Fruit fly (Drosophila melanogaster) whole organism, pupa: ENCODE data around the gene Gr66a.

Experiments
- CG10348 ChIP-seq: fragments of 200-800 bp; sonication (Bioruptor generic); IDR thresholded peaks from 2 replicates; pipeline ENCODE4 v1.3.6; 2022; ENCODE audit warnings: missing biosample characterization, missing genetic modification characterization
- CG12605 ChIP-seq: fragments of 200-800 bp; sonication (Bioruptor generic); IDR thresholded peaks from 2 replicates; pipeline ENCODE4 v1.3.6; 2022; ENCODE audit warnings: missing biosample characterization, missing genetic modification characterization
- CG14655 ChIP-seq: fragments of 200-800 bp; sonication (Bioruptor generic); optimal IDR thresholded peaks from 3 replicates; lab custom pipeline; 2017; ENCODE audit warnings: mild to moderate bottlenecking, missing biosample characterization, missing genetic modification reagents, missing genetic modification characterization
- CG15710 ChIP-seq: fragments of 200-800 bp; sonication (Bioruptor generic); optimal IDR thresholded peaks from 2 replicates; lab custom pipeline; 2018; ENCODE audit warnings: missing biosample characterization, mild to moderate bottlenecking, missing genetic modification characterization, moderate library complexity
- CG17806 ChIP-seq: fragments of 200-800 bp; sonication (Bioruptor generic); optimal IDR thresholded peaks from 2 replicates; lab custom pipeline; 2018; ENCODE audit warnings: missing biosample characterization, mild to moderate bottlenecking, missing genetic modification characterization, moderate library complexity
- CG32121 ChIP-seq: fragments of 200-800 bp; sonication (Bioruptor generic); IDR thresholded peaks from 2 replicates; pipeline ENCODE4 v1.3.6; 2022; ENCODE audit warnings: missing biosample characterization, missing genetic modification characterization
- CG34367 ChIP-seq: fragments of 200-800 bp; sonication (Bioruptor generic); optimal IDR thresholded peaks from 2 replicates; lab custom pipeline; 2018; ENCODE audit warnings: missing biosample characterization, mild to moderate bottlenecking, missing genetic modification characterization
- CG8159 ChIP-seq: fragments of 200-800 bp; sonication (Bioruptor generic); optimal IDR thresholded peaks from 3 replicates; lab custom pipeline; 2018; ENCODE audit warnings: missing biosample characterization, mild to moderate bottlenecking, missing genetic modification characterization, moderate library complexity
- D1 ChIP-seq: fragments of 200-800 bp; sonication (Bioruptor generic); optimal IDR thresholded peaks from 2 replicates; lab custom pipeline; 2018; ENCODE audit warnings: missing biosample characterization, mild to moderate bottlenecking, missing genetic modification characterization, moderate library complexity
- Pif1A ChIP-seq: fragments of 200-800 bp; sonication (Bioruptor generic); optimal IDR thresholded peaks from 3 replicates; lab custom pipeline; 2016; ENCODE audit warnings: missing biosample characterization, missing genetic modification characterization
- Pif1B ChIP-seq: fragments of 200-800 bp; sonication (Bioruptor generic); optimal IDR thresholded peaks from 3 replicates; lab custom pipeline; 2016; ENCODE audit warnings: missing biosample characterization, missing genetic modification characterization
- fd96Ca ChIP-seq: fragments of 200-800 bp; sonication (Bioruptor generic); IDR thresholded peaks from 3 replicates; pipeline ENCODE4 v1.3.6; 2022; ENCODE audit warnings: missing biosample characterization, missing genetic modification characterization
- gl ChIP-seq: fragments of 200-800 bp; sonication (Bioruptor generic); optimal IDR thresholded peaks from 2 replicates; lab custom pipeline; 2018; ENCODE audit warnings: missing biosample characterization, mild to moderate bottlenecking, missing genetic modification characterization
- rn ChIP-seq: fragments of 200-800 bp; sonication (Bioruptor generic); IDR thresholded peaks from 2 replicates; pipeline ENCODE4 v1.3.6; 2022; ENCODE audit warnings: missing biosample characterization, missing genetic modification characterization

Gr66a gene

DNA sequence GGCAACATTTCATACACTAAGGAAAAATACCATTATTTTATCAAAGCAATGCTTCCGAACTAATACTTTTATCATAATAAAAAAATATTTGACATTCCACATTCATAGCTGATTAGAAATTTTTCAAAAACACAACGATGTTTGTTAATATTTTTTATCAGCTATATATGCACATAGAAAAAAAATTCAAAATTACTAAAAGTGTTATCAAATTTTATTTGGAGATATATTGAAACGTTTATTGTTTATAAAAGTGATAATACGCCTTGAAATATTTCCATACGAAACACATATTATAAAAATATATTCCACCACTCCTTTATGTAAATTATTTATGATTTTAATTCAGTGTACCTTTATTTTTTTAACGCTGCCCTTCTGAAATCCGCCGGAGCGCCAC, 21.0 kb downstream of the Gr66a start:
- TF ChIP-seq rn (GFP tag; lab: Robert Waterston, UW) = no peak
- TF ChIP-seq CG34367 = no peak
- no peak for TF ChIP-seq gl (tag; lab: Kevin White, UChicago)
- TF ChIP-seq CG10348 (GFP tag; lab: Robert Waterston, UW) = no peak
- no peak for TF ChIP-seq Pif1B (GFP tag; lab: Kevin White, UChicago)
- TF ChIP-seq CG17806 (tag; lab: Kevin White, UChicago) = no peak
- TF ChIP-seq CG8159 (tag; lab: Kevin White, UChicago) = no peak
- TF ChIP-seq CG32121 (GFP tag; lab: Robert Waterston, UW) = no peak
- TF ChIP-seq CG14655 (GFP tag; lab: Kevin White, UChicago) = no peak
- no peak for TF ChIP-seq fd96Ca (GFP tag; lab: Robert Waterston, UW)

DNA sequence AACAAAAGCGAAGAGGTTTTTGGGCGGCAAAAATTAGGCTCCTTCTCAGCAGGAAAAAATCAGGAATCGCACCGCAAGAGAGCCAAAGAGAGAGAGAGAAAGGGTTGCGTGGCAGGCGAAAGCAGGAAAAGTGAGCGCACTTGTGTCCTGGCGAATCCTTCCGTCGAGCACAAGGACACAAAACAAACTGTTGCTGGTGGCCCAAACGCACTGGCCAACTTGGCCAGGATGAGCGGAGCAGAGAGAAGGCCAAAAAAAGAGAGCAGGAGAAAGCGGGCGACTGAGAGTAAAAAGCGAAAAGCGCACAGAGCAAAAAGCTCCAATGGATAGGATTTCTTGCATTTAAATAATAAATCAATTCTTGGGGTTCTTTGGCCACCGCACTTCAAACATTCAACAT, 21.5 kb downstream of the Gr66a start:
- TF ChIP-seq CG12605 = peak; percentile 49; the same call in 1 of the 2 replicates
- no peak for TF ChIP-seq D1 (tag; lab: Kevin White, UChicago)

DNA sequence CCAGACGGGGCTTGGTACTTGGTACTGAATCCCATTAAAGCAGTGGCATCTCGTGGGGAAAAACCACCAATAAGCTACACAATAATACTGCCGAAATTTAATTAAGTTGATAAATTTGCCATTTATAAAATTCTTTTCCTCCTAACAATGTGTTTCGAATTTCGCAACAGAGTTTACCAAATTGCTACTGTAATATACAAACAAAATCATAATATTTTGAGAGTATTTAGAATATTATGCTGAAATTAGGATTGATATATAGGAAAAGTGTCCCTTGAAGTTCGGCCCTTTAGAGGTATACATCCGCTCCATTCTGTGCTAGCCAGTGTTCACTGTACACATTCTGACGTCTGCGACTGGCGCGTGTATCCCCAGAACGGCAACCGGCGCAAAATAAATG, 22.1 kb downstream of the Gr66a start:
- peak; percentile 15 for TF ChIP-seq CG17806 (tag; lab: Kevin White, UChicago)
- TF ChIP-seq fd96Ca (GFP tag; lab: Robert Waterston, UW) = 0 out of 3 replicates have a peak, but pooled peaks have one; percentile 30
- TF ChIP-seq Pif1A (GFP tag; lab: Kevin White, UChicago) = peak; percentile 15
- TF ChIP-seq CG8159 (tag; lab: Kevin White, UChicago) = peak; percentile 63
- no peak for TF ChIP-seq gl (tag; lab: Kevin White, UChicago)
- TF ChIP-seq CG15710 = peak; percentile 50
- no peak for TF ChIP-seq rn (GFP tag; lab: Robert Waterston, UW)
